Fruit fly (Drosophila melanogaster) whole organism, embryonic: ENCODE data around the gene Kr-h2.
A peak's percentile ranks its signal among the peaks of the same experiment; 100 is the strongest.

Experiments
- ATbp ChIP-seq: fragments of 200-800 bp; sonication (Bioruptor generic); optimal IDR thresholded peaks from 2 replicates; lab custom pipeline; 2017; ENCODE audit warnings: missing biosample characterization, mild to moderate bottlenecking, missing genetic modification characterization, missing genetic modification reagents
- Atf-2 ChIP-seq: fragments of 200-800 bp; sonication (Bioruptor generic); optimal IDR thresholded peaks from 2 replicates; lab custom pipeline; 2016; ENCODE audit warnings: missing biosample characterization, missing genetic modification characterization
- CG10147 ChIP-seq: fragments of 200-800 bp; sonication (Bioruptor generic); optimal IDR thresholded peaks from 2 replicates; lab custom pipeline; 2019; ENCODE audit warnings: missing biosample characterization, mild to moderate bottlenecking, missing genetic modification characterization, moderate library complexity
- CG1024 ChIP-seq: fragments of 200-800 bp; sonication (Bioruptor generic); IDR thresholded peaks from 2 replicates; pipeline ENCODE4 v1.3.6; 2022; ENCODE audit warnings: missing biosample characterization, missing genetic modification characterization
- CG11085 ChIP-seq: fragments of 200-800 bp; sonication (Bioruptor generic); IDR thresholded peaks from 2 replicates; pipeline ENCODE4 v1.3.6; 2022; ENCODE audit warnings: missing biosample characterization, missing genetic modification characterization
- CG16813 ChIP-seq: fragments of 200-800 bp; sonication (Bioruptor generic); IDR thresholded peaks from 3 replicates; pipeline ENCODE4 v1.3.6; 2022; ENCODE audit warnings: missing biosample characterization, missing genetic modification characterization; ENCODE audit not compliant: partially characterized antibody
- CG18262 ChIP-seq: fragments of 200-800 bp; optimal IDR thresholded peaks from 3 replicates; lab custom pipeline; 2019; ENCODE audit warnings: missing biosample characterization, mild to moderate bottlenecking, missing genetic modification characterization, moderate library complexity
- CG18476 ChIP-seq: fragments of 200-800 bp; sonication (Bioruptor generic); optimal IDR thresholded peaks from 2 replicates; lab custom pipeline; 2016; ENCODE audit warnings: missing biosample characterization, mild to moderate bottlenecking, missing genetic modification characterization
- CG18764 ChIP-seq: fragments of 200-800 bp; sonication (Bioruptor generic); optimal IDR thresholded peaks from 3 replicates; lab custom pipeline; 2016; ENCODE audit warnings: missing biosample characterization, missing genetic modification characterization
- CG2129 ChIP-seq: fragments of 200-800 bp; sonication (Bioruptor generic); IDR thresholded peaks from 2 replicates; pipeline ENCODE4 v1.3.6; 2022; ENCODE audit warnings: missing biosample characterization, missing genetic modification characterization; ENCODE audit not compliant: partially characterized antibody
- CG2202 ChIP-seq: fragments of 200-800 bp; sonication (Bioruptor generic); optimal IDR thresholded peaks from 2 replicates; lab custom pipeline; 2018; ENCODE audit warnings: missing biosample characterization, mild to moderate bottlenecking, missing genetic modification characterization
- CG4282 ChIP-seq: fragments of 200-800 bp; sonication (Bioruptor generic); optimal IDR thresholded peaks from 2 replicates; lab custom pipeline; 2016; ENCODE audit warnings: missing biosample characterization, missing genetic modification characterization
- CG4404 ChIP-seq: fragments of 200-800 bp; sonication (Bioruptor generic); IDR thresholded peaks from 2 replicates; pipeline ENCODE4 v1.3.6; 2022; ENCODE audit warnings: missing biosample characterization, missing genetic modification characterization
- CG4707 ChIP-seq: fragments of 200-800 bp; sonication (Bioruptor generic); optimal IDR thresholded peaks from 2 replicates; lab custom pipeline; 2018; ENCODE audit warnings: missing biosample characterization, mild to moderate bottlenecking, missing genetic modification characterization, moderate library complexity
- CG4854 ChIP-seq: fragments of 200-800 bp; sonication (Bioruptor generic); optimal IDR thresholded peaks from 2 replicates; lab custom pipeline; 2016; ENCODE audit warnings: missing biosample characterization, missing genetic modification characterization, inconsistent platforms
- CG6689 ChIP-seq: fragments of 200-800 bp; sonication (Bioruptor generic); IDR thresholded peaks from 2 replicates; pipeline ENCODE4 v1.3.6; 2022; ENCODE audit warnings: missing biosample characterization, missing genetic modification characterization
- CG7372 ChIP-seq: fragments of 200-800 bp; sonication (Bioruptor generic); IDR thresholded peaks from 2 replicates; pipeline ENCODE4 v1.3.6; 2022; ENCODE audit warnings: missing biosample characterization, missing genetic modification characterization
- CG7963 ChIP-seq: fragments of 200-800 bp; sonication (Bioruptor generic); IDR thresholded peaks from 3 replicates; pipeline ENCODE4 v1.3.6; 2022; ENCODE audit warnings: missing biosample characterization, missing genetic modification characterization; ENCODE audit not compliant: partially characterized antibody
- CG8478 ChIP-seq: fragments of >200 bp; optimal IDR thresholded peaks from 2 replicates; lab custom pipeline; 2018
- CoRest ChIP-seq: fragments of 200-800 bp; sonication (Bioruptor generic); optimal IDR thresholded peaks from 3 replicates; lab custom pipeline; 2018; ENCODE audit warnings: missing biosample characterization, mild to moderate bottlenecking, missing genetic modification characterization, moderate library complexity
- Dbx ChIP-seq: fragments of 200-800 bp; sonication (Bioruptor generic); IDR thresholded peaks from 3 replicates; pipeline ENCODE4 v1.3.6; 2022; ENCODE audit warnings: missing biosample characterization, missing genetic modification characterization
- MBD-R2 ChIP-seq: fragments of 200-800 bp; sonication (Bioruptor generic); IDR thresholded peaks from 2 replicates; pipeline ENCODE4 v1.3.6; 2022; ENCODE audit warnings: missing biosample characterization, missing genetic modification characterization
- Mes4 ChIP-seq: fragments of 200-800 bp; sonication (Bioruptor generic); optimal IDR thresholded peaks from 2 replicates; lab custom pipeline; 2016; ENCODE audit warnings: missing biosample characterization, missing genetic modification characterization
- NC2β ChIP-seq: fragments of 200-800 bp; sonication (Bioruptor generic); optimal IDR thresholded peaks from 2 replicates; lab custom pipeline; 2016; ENCODE audit warnings: missing biosample characterization, missing genetic modification characterization
- Oaz ChIP-seq: fragments of 200-800 bp; sonication (Bioruptor generic); IDR thresholded peaks from 2 replicates; pipeline ENCODE4 v1.3.6; 2022; ENCODE audit warnings: missing biosample characterization, missing genetic modification characterization
- Oli ChIP-seq: fragments of 200-800 bp; sonication (Bioruptor generic); optimal IDR thresholded peaks from 2 replicates; lab custom pipeline; 2018; ENCODE audit warnings: missing biosample characterization, mild to moderate bottlenecking, missing genetic modification characterization, moderate library complexity
- Rx ChIP-seq: fragments of 200-800 bp; sonication (Bioruptor generic); IDR thresholded peaks from 2 replicates; pipeline ENCODE4 v1.3.6; 2022; ENCODE audit warnings: missing biosample characterization, missing genetic modification characterization
- Sin3A ChIP-seq: fragments of >200 bp; optimal IDR thresholded peaks from 2 replicates; lab custom pipeline; 2018
- Sox100B ChIP-seq: fragments of 200-800 bp; sonication (Bioruptor generic); optimal IDR thresholded peaks from 3 replicates; lab custom pipeline; 2018; ENCODE audit warnings: missing biosample characterization, mild to moderate bottlenecking, missing genetic modification characterization
- TFAM ChIP-seq: fragments of 200-800 bp; sonication (Bioruptor generic); optimal IDR thresholded peaks from 2 replicates; lab custom pipeline; 2017; ENCODE audit warnings: missing biosample characterization, missing genetic modification characterization, inconsistent platforms
- Vsx1 ChIP-seq: fragments of 200-800 bp; sonication (Bioruptor generic); optimal IDR thresholded peaks from 2 replicates; lab custom pipeline; 2017; ENCODE audit warnings: missing biosample characterization, mild to moderate bottlenecking, missing genetic modification characterization, missing genetic modification reagents
- abd-A ChIP-seq: fragments of 200-800 bp; sonication (Bioruptor generic); optimal IDR thresholded peaks from 3 replicates; lab custom pipeline; 2019; ENCODE audit warnings: missing biosample characterization, mild to moderate bottlenecking, missing genetic modification characterization, moderate library complexity
- ara ChIP-seq: fragments of 200-800 bp; sonication (Bioruptor generic); IDR thresholded peaks from 2 replicates; pipeline ENCODE4 v1.3.6; 2022; ENCODE audit warnings: missing biosample characterization, missing genetic modification characterization
- bigmax ChIP-seq: fragments of 200-800 bp; sonication (Bioruptor generic); optimal IDR thresholded peaks from 2 replicates; lab custom pipeline; 2018; ENCODE audit warnings: missing biosample characterization, mild to moderate bottlenecking, missing genetic modification characterization
- ci ChIP-seq: fragments of 200-800 bp; sonication (Bioruptor generic); IDR thresholded peaks from 3 replicates; pipeline ENCODE4 v1.3.6; 2022; ENCODE audit warnings: missing biosample characterization, missing genetic modification characterization
- da ChIP-seq: fragments of 200-800 bp; sonication (Bioruptor generic); optimal IDR thresholded peaks from 2 replicates; lab custom pipeline; 2016; ENCODE audit warnings: missing biosample characterization, missing genetic modification characterization
- eyg ChIP-seq: fragments of 200-800 bp; sonication (Bioruptor generic); optimal IDR thresholded peaks from 3 replicates; lab custom pipeline; 2016; ENCODE audit warnings: missing biosample characterization, missing genetic modification characterization
- fru ChIP-seq: fragments of >200 bp; optimal IDR thresholded peaks from 2 replicates; lab custom pipeline; 2017
- grau ChIP-seq: fragments of 200-800 bp; optimal IDR thresholded peaks from 3 replicates; lab custom pipeline; 2019; ENCODE audit warnings: missing biosample characterization, mild to moderate bottlenecking, missing genetic modification characterization, moderate library complexity
- ind ChIP-seq: fragments of 200-800 bp; sonication (Bioruptor generic); optimal IDR thresholded peaks from 3 replicates; lab custom pipeline; 2016; ENCODE audit warnings: missing biosample characterization, missing genetic modification characterization
- jing ChIP-seq: fragments of 200-800 bp; sonication (Bioruptor generic); optimal IDR thresholded peaks from 2 replicates; lab custom pipeline; 2018; ENCODE audit warnings: missing biosample characterization, mild to moderate bottlenecking, missing genetic modification characterization
- lilli ChIP-seq: fragments of 200-800 bp; sonication (Bioruptor generic); optimal IDR thresholded peaks from 3 replicates; lab custom pipeline; 2016; ENCODE audit warnings: missing biosample characterization, missing genetic modification characterization
- nmo ChIP-seq: fragments of 200-800 bp; sonication (Bioruptor generic); optimal IDR thresholded peaks from 2 replicates; lab custom pipeline; 2018; ENCODE audit warnings: missing biosample characterization, mild to moderate bottlenecking, missing genetic modification characterization, moderate library complexity
- run ChIP-seq: fragments of 200-800 bp; sonication (Bioruptor generic); optimal IDR thresholded peaks from 3 replicates; lab custom pipeline; 2018; ENCODE audit warnings: missing biosample characterization, mild to moderate bottlenecking, missing genetic modification characterization
- schlank ChIP-seq: fragments of 200-800 bp; sonication (Bioruptor generic); optimal IDR thresholded peaks from 2 replicates; lab custom pipeline; 2018; ENCODE audit warnings: missing biosample characterization, mild to moderate bottlenecking, missing genetic modification characterization
- seq ChIP-seq: fragments of 200-800 bp; sonication (Bioruptor generic); IDR thresholded peaks from 2 replicates; pipeline ENCODE4 v1.3.6; 2022; ENCODE audit warnings: missing biosample characterization, missing genetic modification characterization
- sna ChIP-seq: fragments of 200-800 bp; sonication (Bioruptor generic); IDR thresholded peaks from 2 replicates; pipeline ENCODE4 v1.3.6; 2022; ENCODE audit warnings: missing biosample characterization, missing genetic modification characterization; ENCODE audit not compliant: partially characterized antibody
- sqz ChIP-seq: fragments of 200-800 bp; sonication (Bioruptor generic); optimal IDR thresholded peaks from 3 replicates; lab custom pipeline; 2018; ENCODE audit warnings: missing biosample characterization, mild to moderate bottlenecking, missing genetic modification characterization
- wek ChIP-seq: fragments of 200-800 bp; sonication (Bioruptor generic); optimal IDR thresholded peaks from 3 replicates; lab custom pipeline; 2018; ENCODE audit warnings: missing biosample characterization, mild to moderate bottlenecking, missing genetic modification characterization, moderate library complexity
- zen2 ChIP-seq: fragments of 200-800 bp; sonication (Bioruptor generic); IDR thresholded peaks from 3 replicates; pipeline ENCODE4 v1.3.6; 2022; ENCODE audit warnings: missing biosample characterization, missing genetic modification characterization; ENCODE audit not compliant: partially characterized antibody

Gene Kr-h2

DNA sequence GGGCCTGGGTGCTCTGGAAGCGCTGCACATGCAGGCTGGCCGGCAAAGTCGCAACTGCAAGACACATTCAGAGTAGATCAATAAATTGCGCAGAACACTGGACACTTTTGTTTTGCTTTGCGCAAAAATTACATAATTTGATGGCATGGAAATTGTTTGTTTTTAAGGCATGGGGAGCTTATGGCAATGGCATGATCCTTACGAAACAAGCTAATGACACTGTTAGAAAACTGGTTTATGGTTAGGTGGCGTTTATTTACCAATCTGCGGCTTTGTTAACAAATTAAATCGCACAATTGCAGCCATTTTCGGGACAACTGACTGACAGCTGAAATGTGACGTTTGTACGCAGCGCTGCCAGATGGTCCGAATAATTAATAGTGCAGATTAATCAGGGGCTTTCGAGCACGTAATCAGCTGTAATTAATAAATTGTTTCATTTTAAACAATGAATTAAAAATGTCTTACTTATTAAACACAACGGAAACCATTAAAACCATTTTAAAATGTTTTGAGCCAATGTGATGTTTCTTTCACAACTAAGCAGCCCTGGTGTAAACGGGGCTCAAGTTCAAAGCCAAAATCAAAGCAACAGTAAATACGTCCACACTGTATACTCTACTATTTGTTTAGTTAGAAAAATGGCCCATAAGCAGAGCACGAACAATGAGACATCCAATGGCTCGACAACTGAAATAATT, 8.3 kb upstream of the Kr-h2 start, which contains the start of the genes ND-51 and CG13994 (continued):
- no peak for TF ChIP-seq jing (GFP tag; lab: Kevin White, UChicago)
- no peak for TF ChIP-seq zen2
- peak; percentile 82 for TF ChIP-seq CG11085
- peak; percentile 76 for TF ChIP-seq da (GFP tag; lab: Kevin White, UChicago)
- TF ChIP-seq CG18476 (GFP tag; lab: Kevin White, UChicago) = peak; percentile 71
- TF ChIP-seq MBD-R2 (GFP tag; lab: Robert Waterston, UW) = peak; percentile 86
- TF ChIP-seq CG1024 = peak; percentile 82
- 0 out of 3 replicates have a peak, but pooled peaks have one; percentile 1 for TF ChIP-seq CG7963 (GFP tag; lab: Robert Waterston, UW)
- peak; percentile 70 for TF ChIP-seq CG18764
- TF ChIP-seq wek = peak; percentile 95
- peak; percentile 61 for TF ChIP-seq CG2202
- peak; percentile 76 for TF ChIP-seq CG18262 (tag; lab: Kevin White, UChicago)
- peak; percentile 85 for TF ChIP-seq Atf-2
- TF ChIP-seq CG4707 (GFP tag; lab: Kevin White, UChicago) = no peak
- no peak for TF ChIP-seq bigmax (GFP tag; lab: Kevin White, UChicago)
- peak; percentile 58 for TF ChIP-seq run (tag; lab: Kevin White, UChicago)
- TF ChIP-seq CG7372 (GFP tag; lab: Robert Waterston, UW) = peak; percentile 83
- TF ChIP-seq CG4854 (GFP tag; lab: Kevin White, UChicago) = peak; percentile 83
- peak; percentile 74 for TF ChIP-seq Rx (GFP tag; lab: Robert Waterston, UW)
- TF ChIP-seq sna = no peak; the same call in 1 of the 2 replicates
- TF ChIP-seq CoRest (tag; lab: Kevin White, UChicago) = peak; percentile 90
- TF ChIP-seq CG4282 (GFP tag; lab: Kevin White, UChicago) = peak; percentile 40
- TF ChIP-seq ci = peak; percentile 86
- peak; percentile 87 for TF ChIP-seq Sin3A (lab: Kevin White, UChicago)
- peak; percentile 76 for TF ChIP-seq eyg (GFP tag; lab: Kevin White, UChicago)
- TF ChIP-seq nmo (GFP tag; lab: Kevin White, UChicago) = peak; percentile 89
- peak; percentile 87 for TF ChIP-seq Dbx (GFP tag; lab: Robert Waterston, UW)
- peak; percentile 84 for TF ChIP-seq ind (GFP tag; lab: Kevin White, UChicago)
- TF ChIP-seq Sox100B (GFP tag; lab: Kevin White, UChicago) = no peak
- TF ChIP-seq ara = peak; percentile 74
- peak; percentile 65 for TF ChIP-seq NC2β (GFP tag; lab: Kevin White, UChicago)
- TF ChIP-seq CG2129 (GFP tag; lab: Robert Waterston, UW) = 0 out of 2 replicates have a peak, but pooled peaks have one; percentile 11
- no peak for TF ChIP-seq fru
- peak; percentile 61; the same call in 1 of the 2 replicates for TF ChIP-seq CG4404 (GFP tag; lab: Robert Waterston, UW)
- no peak for TF ChIP-seq CG8478 (lab: Kevin White, UChicago)
- TF ChIP-seq grau (tag; lab: Kevin White, UChicago) = peak; percentile 84
- peak; percentile 80 for TF ChIP-seq CG6689 (GFP tag; lab: Robert Waterston, UW)
- peak; percentile 52 for TF ChIP-seq schlank (tag; lab: Kevin White, UChicago)
- peak; percentile 42; the same call in 1 of the 2 replicates for TF ChIP-seq seq
- TF ChIP-seq CG10147 (GFP tag; lab: Kevin White, UChicago) = peak; percentile 77
- TF ChIP-seq TFAM (GFP tag; lab: Kevin White, UChicago) = no peak
- TF ChIP-seq abd-A = no peak
- no peak for TF ChIP-seq ATbp (GFP tag; lab: Kevin White, UChicago)
- peak; percentile 93 for TF ChIP-seq lilli (GFP tag; lab: Kevin White, UChicago)
- peak; percentile 70 for TF ChIP-seq Oaz
- no peak for TF ChIP-seq CG16813
- TF ChIP-seq sqz (GFP tag; lab: Kevin White, UChicago) = no peak
- no peak for TF ChIP-seq Vsx1 (GFP tag; lab: Kevin White, UChicago)
- peak; percentile 80 for TF ChIP-seq Mes4 (GFP tag; lab: Kevin White, UChicago)
- peak; percentile 69 for TF ChIP-seq Oli (tag; lab: Kevin White, UChicago)
